Worm (Caenorhabditis elegans): ENCODE data around the gene srd-15.

srd-15 gene

DNA sequence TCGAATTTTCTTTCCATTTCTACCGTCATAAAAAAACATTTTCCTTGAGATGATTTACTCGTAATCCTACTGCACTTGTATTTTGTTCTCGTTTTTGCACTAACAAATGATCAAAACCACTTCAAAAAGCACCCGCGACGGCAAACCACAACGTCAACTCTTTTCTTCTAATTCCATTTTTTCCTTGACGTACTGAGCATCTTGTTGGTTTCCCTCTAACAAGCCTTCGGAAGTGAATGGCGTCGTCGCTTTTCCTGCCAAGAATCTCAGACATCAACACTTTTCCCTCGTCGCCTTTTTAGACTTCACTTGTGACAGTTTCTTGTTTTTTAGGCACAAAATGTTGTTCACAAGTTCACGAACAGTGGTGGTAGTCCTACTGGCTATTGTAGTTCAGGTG is 6.3 kb upstream of the srd-15 start, which contains the start of gene C04E6.13:
Gene C04E6.13, plus strand, starts transcription at position 301 of the 400 bp plus-strand sequence.
- TF ChIP-seq mab-5 (tag; optimal IDR thresholded peaks at IDR 0.05) = no peak
- TF ChIP-seq hlh-1 (tag; optimal IDR thresholded peaks at IDR 0.05) = no peak
- no peak for TF ChIP-seq ceh-39 (tag; optimal IDR thresholded peaks at IDR 0.05)
- no peak for TF ChIP-seq ceh-83 (GFP tag; optimal IDR thresholded peaks at IDR 0.05)
- no peak for TF ChIP-seq unc-62 (GFP tag; optimal IDR thresholded peaks at IDR 0.05)

- no peak for TF ChIP-seq ceh-43 (GFP tag; optimal IDR thresholded peaks at IDR 0.05)
- TF ChIP-seq blmp-1 (tag; optimal IDR thresholded peaks at IDR 0.05) = no peak
- TF ChIP-seq unc-120 (tag; optimal IDR thresholded peaks at IDR 0.05; ENCODE audit: poor library complexity, severe bottlenecking) = no peak
- no peak for TF ChIP-seq lin-13 (tag; optimal IDR thresholded peaks at IDR 0.05)
- no peak for TF ChIP-seq elt-1 (tag; optimal IDR thresholded peaks at IDR 0.05; ENCODE audit: borderline replicate concordance, insufficient read depth)
- TF ChIP-seq nhr-2 (tag; optimal IDR thresholded peaks at IDR 0.05) = no peak
- TF ChIP-seq sptf-1 (tag; optimal IDR thresholded peaks at IDR 0.05) = no peak
- no peak for TF ChIP-seq mls-2 (tag; optimal IDR thresholded peaks at IDR 0.05)
- no peak for TF ChIP-seq tbx-8 (GFP tag; optimal IDR thresholded peaks at IDR 0.05)
- no peak for TF ChIP-seq nhr-76 (tag; optimal IDR thresholded peaks at IDR 0.05)
- no peak for TF ChIP-seq hlh-1 (tag; optimal IDR thresholded peaks at IDR 0.05)
- no peak for TF ChIP-seq ces-1 (GFP tag; optimal IDR thresholded peaks at IDR 0.05)
- TF ChIP-seq ceh-83 (GFP tag; optimal IDR thresholded peaks at IDR 0.05) = no peak
Observed at ce11 chrV:5907090-5907489, 938 bp upstream of the srd-15 start, which contains the start of gene C04E6.4. C04E6.4 (plus strand) TSS chrV:5907390.

DNA sequence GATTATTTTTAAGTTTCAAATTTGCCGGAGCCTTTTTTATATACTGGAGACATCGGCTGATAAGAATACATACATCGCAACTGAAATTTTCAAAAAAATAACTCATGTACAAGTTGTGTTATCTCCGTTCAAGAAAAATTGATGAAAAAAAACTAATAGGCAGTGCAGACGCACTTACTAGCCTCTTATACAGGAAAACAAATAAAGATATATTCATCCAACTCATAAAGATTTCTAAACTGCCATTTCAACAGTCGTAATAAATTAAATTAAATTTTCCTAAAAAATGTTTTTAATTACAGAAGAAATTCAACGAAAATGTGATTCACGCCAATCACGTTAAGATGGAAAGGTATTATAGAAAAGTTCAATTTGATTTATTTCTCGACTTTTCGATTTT is 4.3 kb downstream of the srd-15 start, which contains the start of gene C04E6.5:
Gene C04E6.5, plus strand, starts transcription at position 301 of the 400 bp plus-strand sequence.
- no peak for TF ChIP-seq nhr-28 (tag; optimal IDR thresholded peaks at IDR 0.05)
- no peak for TF ChIP-seq lsy-2 (tag; optimal IDR thresholded peaks at IDR 0.05)
- no peak for TF ChIP-seq zip-8 (tag; optimal IDR thresholded peaks at IDR 0.05)
- TF ChIP-seq cnd-1 (tag; optimal IDR thresholded peaks at IDR 0.05) = no peak
- no peak for TF ChIP-seq elt-3 (tag; optimal IDR thresholded peaks at IDR 0.05)
- TF ChIP-seq sem-2 (GFP tag; optimal IDR thresholded peaks at IDR 0.05) = no peak
- no peak for TF ChIP-seq drap-1 (GFP tag; optimal IDR thresholded peaks at IDR 0.05)
- TF ChIP-seq ham-2 (GFP tag; optimal IDR thresholded peaks at IDR 0.05) = no peak
- TF ChIP-seq nhr-237 (tag; optimal IDR thresholded peaks at IDR 0.05) = no peak

DNA sequence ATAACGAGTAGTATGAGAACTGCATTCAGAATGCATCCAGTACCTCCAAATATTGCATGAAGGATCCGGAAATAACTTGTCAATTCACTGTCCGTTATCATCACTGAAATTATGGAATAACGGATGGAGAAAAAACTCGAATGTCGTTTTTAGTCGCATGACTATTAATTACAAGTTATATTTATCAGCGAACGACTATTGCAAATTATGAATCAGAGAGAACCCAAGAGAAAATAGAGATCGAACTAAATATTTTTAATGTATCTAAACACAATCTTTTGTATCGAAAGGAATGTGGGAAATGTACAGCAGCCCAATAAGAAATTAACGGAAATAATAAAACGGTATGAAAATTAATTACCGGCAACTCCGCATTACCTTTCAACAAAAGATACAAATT is 6.2 kb downstream of the srd-15 start, which contains the start of gene srd-16:
Gene srd-16, minus strand, starts transcription at position 101 of the 400 bp plus-strand sequence.
- TF ChIP-seq ztf-11 (tag; optimal IDR thresholded peaks at IDR 0.05) (no peak), hlh-1 (tag; optimal IDR thresholded peaks at IDR 0.05) (no peak), ceh-43 (GFP tag; optimal IDR thresholded peaks at IDR 0.05) (no peak), M03D4.4 (tag; optimal IDR thresholded peaks at IDR 0.05) (no peak), ceh-39 (tag; optimal IDR thresholded peaks at IDR 0.05) (no peak), cnd-1 (tag; optimal IDR thresholded peaks at IDR 0.05) (no peak), ces-1 (GFP tag; optimal IDR thresholded peaks at IDR 0.05) (no peak), nhr-28 (tag; optimal IDR thresholded peaks at IDR 0.05) (no peak)

ce11 chrV:5895021-5895420 is 11.1 kb downstream of the srd-15 start, which contains the start of gene grd-9:
grd-9 (plus strand) TSS chrV:5895321.
- TF ChIP-seq sptf-1 (tag; optimal IDR thresholded peaks at IDR 0.05) = no peak
- no peak for TF ChIP-seq zip-8 (tag; optimal IDR thresholded peaks at IDR 0.05)
- TF ChIP-seq bed-3 (GFP tag; optimal IDR thresholded peaks at IDR 0.05) = no peak
- TF ChIP-seq pha-4 (tag; optimal IDR thresholded peaks at IDR 0.05) = no peak
- TF ChIP-seq mab-5 (tag; optimal IDR thresholded peaks at IDR 0.05) = no peak
- TF ChIP-seq nhr-12 (tag; optimal IDR thresholded peaks at IDR 0.05) = no peak
- TF ChIP-seq unc-120 (tag; optimal IDR thresholded peaks at IDR 0.05; ENCODE audit: poor library complexity, severe bottlenecking) = no peak
- no peak for TF ChIP-seq drap-1 (GFP tag; optimal IDR thresholded peaks at IDR 0.05)
- no peak for TF ChIP-seq mls-2 (tag; optimal IDR thresholded peaks at IDR 0.05)
- no peak for TF ChIP-seq nhr-76 (tag; optimal IDR thresholded peaks at IDR 0.05)
- no peak for TF ChIP-seq snpc-4 (tag; optimal IDR thresholded peaks at IDR 0.05)
- no peak for TF ChIP-seq lin-13 (tag; optimal IDR thresholded peaks at IDR 0.05)
- no peak for TF ChIP-seq M03D4.4 (tag; optimal IDR thresholded peaks at IDR 0.05)

All from whole organism, mixed stage, embryonic.